Worm (Caenorhabditis elegans) whole organism, L4 larva: Measurements from ENCODE around the gene vps-11.

Experiments
- D1046.2 ChIP-seq: fragments of 200-800 bp; sonication (Bioruptor generic); IDR thresholded peaks from 2 replicates; pipeline ENCODE4 v1.3.6; 2022; ENCODE audit warnings: missing genetic modification characterization, missing compliant biosample characterization
- F44E2.7 ChIP-seq: fragments of 200-800 bp; sonication (Bioruptor generic); IDR thresholded peaks from 2 replicates; pipeline ENCODE4 v2.1.2; 2022; ENCODE audit warnings: missing genetic modification characterization, missing compliant biosample characterization
- F49E8.2 ChIP-seq: sonication (generic microtip); optimal IDR thresholded peaks from 2 replicates; lab custom pipeline; 2016; ENCODE audit warnings: missing compliant biosample characterization, mild to moderate bottlenecking, missing genetic modification characterization, borderline replicate concordance
- T20F7.1 ChIP-seq: fragments of 200-800 bp; sonication (Bioruptor generic); optimal IDR thresholded peaks from 2 replicates; lab custom pipeline; 2018; ENCODE audit warnings: mild to moderate bottlenecking, missing genetic modification characterization, missing compliant biosample characterization
- aly-2 ChIP-seq: sonication (generic microtip); optimal IDR thresholded peaks from 2 replicates; lab custom pipeline; 2018; ENCODE audit warnings: missing biosample characterization, missing genetic modification characterization
- ceh-28 ChIP-seq: fragments of 150-350 bp; optimal IDR thresholded peaks from 2 replicates; lab custom pipeline; 2014; ENCODE audit warnings: missing biosample characterization, missing genetic modification reagents, missing genetic modification characterization
- ceh-44 ChIP-seq: fragments of 200-800 bp; sonication (Bioruptor generic); IDR thresholded peaks from 2 replicates; pipeline ENCODE4 v1.3.6; 2022; ENCODE audit warnings: missing genetic modification reagents, missing genetic modification characterization, missing compliant biosample characterization
- ceh-62 ChIP-seq: sonication (generic microtip); optimal IDR thresholded peaks from 2 replicates; lab custom pipeline; 2017; ENCODE audit warnings: missing biosample characterization, missing genetic modification characterization
- ceh-82 ChIP-seq: sonication (generic microtip); optimal IDR thresholded peaks from 2 replicates; lab custom pipeline; 2017; ENCODE audit warnings: missing biosample characterization, missing genetic modification characterization
- ctbp-1 ChIP-seq: fragments of 200-800 bp; sonication (Bioruptor generic); IDR thresholded peaks from 2 replicates; pipeline ENCODE4 v1.3.6; 2022; ENCODE audit warnings: missing genetic modification reagents, missing genetic modification characterization, missing compliant biosample characterization
- daf-12 ChIP-seq: fragments of 150-350 bp; optimal IDR thresholded peaks from 2 replicates; lab custom pipeline; 2014; ENCODE audit warnings: missing biosample characterization, missing genetic modification reagents, missing genetic modification characterization
- daf-16 ChIP-seq, 3 experiments: sonication (generic microtip); optimal IDR thresholded peaks; 2 replicates each; lab custom pipeline; 2016 to 2017; ENCODE audit warnings: missing genetic modification characterization in 3 of 3, missing genetic modification reagents in 3 of 3, mild to moderate bottlenecking in 2 of 3, missing compliant biosample characterization in 2 of 3, missing biosample characterization in 1 of 3, moderate library complexity in 1 of 3
- dmd-8 ChIP-seq: fragments of 200-800 bp; sonication (Bioruptor generic); IDR thresholded peaks from 2 replicates; pipeline ENCODE4 v1.3.6; 2022; ENCODE audit warnings: missing genetic modification characterization, missing compliant biosample characterization
- dpl-1 ChIP-seq: fragments of 150-350 bp; optimal IDR thresholded peaks from 2 replicates; lab custom pipeline; 2014; ENCODE audit warnings: missing biosample characterization, missing genetic modification reagents, missing genetic modification characterization
- duxl-1 ChIP-seq: sonication (generic microtip); optimal IDR thresholded peaks from 2 replicates; lab custom pipeline; 2016; ENCODE audit warnings: mild to moderate bottlenecking, missing genetic modification characterization, moderate library complexity, missing compliant biosample characterization; ENCODE audit not compliant: poor library complexity
- dve-1 ChIP-seq: sonication (generic microtip); optimal IDR thresholded peaks from 2 replicates; lab custom pipeline; 2017; ENCODE audit warnings: antibody characterized with exemption, mild to moderate bottlenecking, missing genetic modification characterization, missing compliant biosample characterization; ENCODE audit not compliant: insufficient read depth
- egl-43 ChIP-seq: fragments of 200-800 bp; sonication (Bioruptor generic); IDR thresholded peaks from 2 replicates; pipeline ENCODE4 v1.3.6; 2022; ENCODE audit warnings: missing genetic modification reagents, missing genetic modification characterization, missing compliant biosample characterization
- hlh-30 ChIP-seq: sonication (generic microtip); optimal IDR thresholded peaks from 2 replicates; lab custom pipeline; 2017; ENCODE audit warnings: antibody characterized with exemption, mild to moderate bottlenecking, missing genetic modification characterization, missing compliant biosample characterization; ENCODE audit not compliant: insufficient read depth
- jun-1 ChIP-seq: fragments of 150-350 bp; optimal IDR thresholded peaks from 2 replicates; lab custom pipeline; 2014; ENCODE audit warnings: missing biosample characterization, missing genetic modification reagents, missing genetic modification characterization
- lin-1 ChIP-seq: fragments of 200-800 bp; sonication (Bioruptor generic); IDR thresholded peaks from 2 replicates; pipeline ENCODE4 v1.3.6; 2022; ENCODE audit warnings: missing genetic modification reagents, missing genetic modification characterization, missing compliant biosample characterization
- lin-13 ChIP-seq: fragments of 150-350 bp; optimal IDR thresholded peaks from 2 replicates; lab custom pipeline; 2014; ENCODE audit warnings: missing biosample characterization, missing genetic modification reagents, missing genetic modification characterization
- lin-15B ChIP-seq: fragments of 150-350 bp; sonication (generic microtip); optimal IDR thresholded peaks from 3 replicates; lab custom pipeline; 2014; ENCODE audit warnings: missing biosample characterization, missing genetic modification characterization
- lin-38 ChIP-seq: fragments of 200-800 bp; sonication (Bioruptor generic); IDR thresholded peaks from 2 replicates; pipeline ENCODE4 v1.3.6; 2022; ENCODE audit warnings: missing genetic modification reagents, missing genetic modification characterization, missing compliant biosample characterization
- lir-3 ChIP-seq: sonication (generic microtip); optimal IDR thresholded peaks from 2 replicates; lab custom pipeline; 2016; ENCODE audit warnings: mild to moderate bottlenecking, missing genetic modification characterization, missing compliant biosample characterization
- lsy-2 ChIP-seq, 2 experiments: fragments of 150-350 bp in 1 of 2; sonication (generic microtip) in 1 of 2; optimal IDR thresholded peaks; 2 replicates each; lab custom pipeline; 2014 to 2017; ENCODE audit warnings: missing biosample characterization in 2 of 2, missing genetic modification characterization in 2 of 2
- madf-5 ChIP-seq, 2 experiments: fragments of 200-800 bp; sonication (Bioruptor generic); IDR thresholded peaks; 2 replicates each; pipeline ENCODE4 v1.3.6; 2022; ENCODE audit warnings: missing compliant biosample characterization in 2 of 2, missing genetic modification characterization in 2 of 2
- madf-9 ChIP-seq: fragments of 200-800 bp; sonication (Bioruptor generic); conservative IDR thresholded peaks from 2 replicates; pipeline ENCODE4 v1.3.6; 2022; ENCODE audit warnings: missing genetic modification reagents, missing genetic modification characterization, missing compliant biosample characterization
- mes-2 ChIP-seq: sonication (generic microtip); optimal IDR thresholded peaks from 2 replicates; lab custom pipeline; 2016; ENCODE audit warnings: missing genotype, mild to moderate bottlenecking, missing genetic modification characterization, missing compliant biosample characterization; ENCODE audit not compliant: poor library complexity, severe bottlenecking
- mxl-2 ChIP-seq: fragments of 200-800 bp; sonication (Bioruptor generic); conservative IDR thresholded peaks from 2 replicates; pipeline ENCODE4 v1.3.6; 2022; ENCODE audit warnings: missing genetic modification reagents, missing genetic modification characterization, missing compliant biosample characterization
- mxl-3 ChIP-seq: fragments of 200-800 bp; sonication (Bioruptor generic); optimal IDR thresholded peaks from 2 replicates; lab custom pipeline; 2018; ENCODE audit warnings: mild to moderate bottlenecking, missing genetic modification characterization, missing compliant biosample characterization
- nhr-102 ChIP-seq: sonication (generic microtip); optimal IDR thresholded peaks from 2 replicates; lab custom pipeline; 2016; ENCODE audit warnings: mild to moderate bottlenecking, missing genetic modification characterization, moderate library complexity, missing compliant biosample characterization
- nhr-11 ChIP-seq: fragments of 150-350 bp; optimal IDR thresholded peaks from 2 replicates; lab custom pipeline; 2014; ENCODE audit warnings: missing biosample characterization, missing genetic modification characterization
- nhr-237 ChIP-seq: sonication (generic microtip); optimal IDR thresholded peaks from 2 replicates; lab custom pipeline; 2017; ENCODE audit warnings: missing biosample characterization, missing genetic modification characterization
- nhr-28 ChIP-seq: fragments of 150-350 bp; optimal IDR thresholded peaks from 2 replicates; lab custom pipeline; 2014; ENCODE audit warnings: missing biosample characterization, missing genetic modification characterization
- nhr-41 ChIP-seq: fragments of 200-800 bp; sonication (Bioruptor generic); IDR thresholded peaks from 2 replicates; pipeline ENCODE4 v1.3.6; 2022; ENCODE audit warnings: missing genetic modification reagents, missing genetic modification characterization, missing compliant biosample characterization
- nhr-48 ChIP-seq: sonication (generic microtip); optimal IDR thresholded peaks from 2 replicates; lab custom pipeline; 2016; ENCODE audit warnings: mild to moderate bottlenecking, missing genetic modification characterization, missing compliant biosample characterization
- nhr-77 ChIP-seq: fragments of 150-350 bp; optimal IDR thresholded peaks from 2 replicates; lab custom pipeline; 2014; ENCODE audit warnings: missing biosample characterization, missing genetic modification characterization
- pha-4 ChIP-seq, 2 experiments: fragments of 150-350 bp in 1 of 2; fragments of 200-800 bp in 1 of 2; sonication (Bioruptor generic) in 1 of 2; IDR thresholded peaks in 1 of 2; optimal IDR thresholded peaks in 1 of 2; 2 replicates each; pipeline versions ENCODE4 v1.3.6 to Lab custom; 2014 to 2022; ENCODE audit warnings: missing genetic modification characterization in 2 of 2, missing genetic modification reagents in 2 of 2, missing biosample characterization in 1 of 2, missing compliant biosample characterization in 1 of 2
- pqm-1 ChIP-seq: sonication (generic microtip); optimal IDR thresholded peaks from 2 replicates; lab custom pipeline; 2017; ENCODE audit warnings: missing biosample characterization, missing genetic modification characterization
- rbr-2 ChIP-seq: sonication (generic microtip); optimal IDR thresholded peaks from 2 replicates; lab custom pipeline; 2016; ENCODE audit warnings: missing genotype, missing genetic modification characterization, missing compliant biosample characterization
- skn-1 ChIP-seq: fragments of 150-350 bp; optimal IDR thresholded peaks from 2 replicates; lab custom pipeline; 2014; ENCODE audit warnings: missing biosample characterization, missing genetic modification characterization
- snpc-4 ChIP-seq: fragments of 150-350 bp; optimal IDR thresholded peaks from 2 replicates; lab custom pipeline; 2014; ENCODE audit warnings: missing biosample characterization, missing genetic modification characterization
- spr-1 ChIP-seq: sonication (generic microtip); optimal IDR thresholded peaks from 2 replicates; lab custom pipeline; 2016; ENCODE audit warnings: mild to moderate bottlenecking, missing genetic modification characterization, missing compliant biosample characterization
- zag-1 ChIP-seq: fragments of 150-350 bp; optimal IDR thresholded peaks from 2 replicates; lab custom pipeline; 2014; ENCODE audit warnings: missing biosample characterization, missing genetic modification characterization
- zfp-2 ChIP-seq: sonication (generic microtip); optimal IDR thresholded peaks from 2 replicates; lab custom pipeline; 2016; ENCODE audit warnings: mild to moderate bottlenecking, missing genetic modification characterization, missing compliant biosample characterization
- zfp-3 ChIP-seq: fragments of 200-800 bp; sonication (Bioruptor generic); conservative IDR thresholded peaks from 2 replicates; pipeline ENCODE4 v1.3.6; 2022; ENCODE audit warnings: missing genetic modification reagents, missing genetic modification characterization, missing compliant biosample characterization
- ztf-11 ChIP-seq: fragments of 150-350 bp; optimal IDR thresholded peaks from 2 replicates; lab custom pipeline; 2014; ENCODE audit warnings: missing biosample characterization, missing genetic modification characterization

vps-11 gene

ce11 chrII:10819928-10820423 is 26.7 kb upstream of the vps-11 start, which contains the start of gene R06F6.8:
TSS of gene R06F6.8 (minus strand) at chrII:10819978.
- TF ChIP-seq T20F7.1 (GFP tag; lab: Kevin White, UChicago) (no peak), mes-2 (tag; lab: Kevin White, UChicago) (peak; percentile 61), dmd-8 (GFP tag; lab: Robert Waterston, UW) (no peak), nhr-102 (tag; lab: Kevin White, UChicago) (no peak), ceh-82 (no peak), nhr-41 (GFP tag; lab: Robert Waterston, UW) (no peak), aly-2 (tag; lab: Kevin White, UChicago) (no peak), spr-1 (tag; lab: Kevin White, UChicago) (no peak), nhr-77 (tag; lab: Kevin White, UChicago) (no peak), nhr-11 (tag; lab: Kevin White, UChicago) (no peak), nhr-28 (tag; lab: Kevin White, UChicago) (peak; percentile 9), lin-38 (peak; percentile 82), lir-3 (no peak), ceh-28 (tag; lab: Kevin White, UChicago) (no peak), ceh-44 (GFP tag; lab: Robert Waterston, UW) (no peak), egl-43 (GFP tag; lab: Robert Waterston, UW) (no peak), madf-5 (GFP tag; IDR thresholded peaks at IDR 0.05; lab: Robert Waterston, UW) (no peak), skn-1 (tag; lab: Kevin White, UChicago) (no peak), rbr-2 (tag; lab: Kevin White, UChicago) (no peak), hlh-30 (tag; lab: Kevin White, UChicago) (no peak), lin-1 (GFP tag; lab: Robert Waterston, UW) (no peak), pha-4 (GFP tag; IDR thresholded peaks at IDR 0.05; lab: Robert Waterston, UW) (no peak), pha-4 (tag; optimal IDR thresholded peaks at IDR 0.05; lab: Kevin White, UChicago) (peak; percentile 11), dpl-1 (peak; percentile 20), lin-15B (no peak), jun-1 (tag; lab: Kevin White, UChicago) (no peak), ctbp-1 (GFP tag; lab: Robert Waterston, UW) (no peak), daf-12 (tag; lab: Kevin White, UChicago) (no peak), F44E2.7 (GFP tag; lab: Robert Waterston, UW) (no peak), dve-1 (tag; lab: Kevin White, UChicago) (no peak), duxl-1 (no peak), zfp-2 (tag; lab: Kevin White, UChicago) (no peak), lsy-2 (tag; optimal IDR thresholded peaks at IDR 0.05; lab: Kevin White, UChicago) (peak in 1 of 2 experiments; percentile 29), snpc-4 (tag; lab: Kevin White, UChicago) (no peak), daf-16 (GFP tag; optimal IDR thresholded peaks at IDR 0.05; lab: Kevin White, UChicago) (no peak), daf-16 (tag; optimal IDR thresholded peaks at IDR 0.05; lab: Kevin White, UChicago) (no peak), nhr-48 (tag; lab: Kevin White, UChicago) (no peak), madf-9 (no peak), mxl-2 (GFP tag; lab: Robert Waterston, UW) (no peak), lin-13 (peak; percentile 5), nhr-237 (tag; lab: Kevin White, UChicago) (no peak), F49E8.2 (tag; lab: Kevin White, UChicago) (no peak), ceh-62 (tag; lab: Kevin White, UChicago) (no peak), mxl-3 (GFP tag; lab: Kevin White, UChicago) (no peak), D1046.2 (no peak), zfp-3 (GFP tag; lab: Robert Waterston, UW) (no peak), ztf-11 (tag; lab: Kevin White, UChicago) (no peak), pqm-1 (tag; lab: Kevin White, UChicago) (no peak), zag-1 (tag; lab: Kevin White, UChicago) (no peak)
- TF ChIP-seq, all 104 proteins: peak for 7
